Worm (Caenorhabditis elegans): ENCODE data around the gene Y39A3B.1.

Y39A3B.1 gene

DNA sequence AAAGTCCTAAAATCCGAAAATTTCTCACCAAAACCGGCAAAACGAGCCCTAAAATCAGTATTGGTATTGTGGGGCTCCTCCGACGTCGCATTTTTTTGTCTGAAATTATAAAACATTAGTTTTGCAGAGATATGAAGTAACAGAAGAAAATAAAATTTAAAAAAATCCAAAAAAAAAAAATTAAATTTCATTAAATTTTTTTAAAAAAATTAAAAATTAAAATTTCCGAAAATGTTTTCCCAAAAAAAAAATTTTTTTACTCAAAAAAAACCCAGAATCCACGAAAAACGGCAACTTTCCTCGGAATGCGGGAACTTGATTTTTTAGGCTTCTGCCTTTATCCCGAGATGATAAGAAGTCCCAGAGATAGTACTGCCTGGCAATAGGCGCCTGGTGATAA lies 42.1 kb downstream of the Y39A3B.1 start, which contains the start of gene dpy-1:
Gene dpy-1, minus strand, starts transcription at position 101 of the 400 bp plus-strand sequence.
- TF ChIP-seq sea-2 (GFP tag; optimal IDR thresholded peaks at IDR 0.05) (no peak), ZK546.5 (tag; optimal IDR thresholded peaks at IDR 0.05) (no peak), nhr-28 (tag; optimal IDR thresholded peaks at IDR 0.05) (no peak), daf-12 (tag; optimal IDR thresholded peaks at IDR 0.05) (no peak), ceh-82 (tag; optimal IDR thresholded peaks at IDR 0.05) (no peak), pha-4 (tag; optimal IDR thresholded peaks at IDR 0.05) (no peak), nfya-1 (tag; optimal IDR thresholded peaks at IDR 0.05; ENCODE audit: insufficient read depth) (no peak), nhr-25 (tag; optimal IDR thresholded peaks at IDR 0.05) (no peak), nhr-23 (tag; optimal IDR thresholded peaks at IDR 0.05) (no peak), fos-1 (tag; optimal IDR thresholded peaks at IDR 0.05) (no peak), egl-27 (tag; optimal IDR thresholded peaks at IDR 0.05) (no peak), zag-1 (tag; optimal IDR thresholded peaks at IDR 0.05) (no peak), ztf-11 (tag; optimal IDR thresholded peaks at IDR 0.05) (no peak), lsy-12 (tag; optimal IDR thresholded peaks at IDR 0.05) (no peak), unc-39 (tag; optimal IDR thresholded peaks at IDR 0.05) (no peak), hmg-11 (tag; optimal IDR thresholded peaks at IDR 0.05) (no peak)

DNA sequence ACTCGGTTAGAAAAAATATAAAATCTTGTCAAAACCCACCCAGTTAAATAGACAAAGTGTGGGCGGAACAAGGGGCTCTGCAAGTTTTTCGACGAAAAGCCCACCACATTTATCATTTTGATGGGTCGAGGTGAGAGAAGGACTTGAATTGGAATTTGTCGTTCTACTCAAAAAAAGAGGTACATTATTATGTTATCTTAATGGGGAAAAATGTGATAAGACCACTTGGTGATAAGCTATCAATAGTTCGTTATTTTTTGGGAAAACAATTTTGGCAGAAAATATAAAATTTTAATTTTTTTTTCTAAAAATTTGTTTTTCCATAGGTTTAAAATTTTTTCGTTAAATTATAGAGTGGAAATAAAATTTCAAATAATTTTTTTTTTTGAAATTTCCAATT lies 44.0 kb downstream of the Y39A3B.1 start:
- TF ChIP-seq unc-39 (tag; optimal IDR thresholded peaks at IDR 0.05), result no peak
- TF ChIP-seq elt-2 (tag; optimal IDR thresholded peaks at IDR 0.05), result peak; percentile 52

DNA sequence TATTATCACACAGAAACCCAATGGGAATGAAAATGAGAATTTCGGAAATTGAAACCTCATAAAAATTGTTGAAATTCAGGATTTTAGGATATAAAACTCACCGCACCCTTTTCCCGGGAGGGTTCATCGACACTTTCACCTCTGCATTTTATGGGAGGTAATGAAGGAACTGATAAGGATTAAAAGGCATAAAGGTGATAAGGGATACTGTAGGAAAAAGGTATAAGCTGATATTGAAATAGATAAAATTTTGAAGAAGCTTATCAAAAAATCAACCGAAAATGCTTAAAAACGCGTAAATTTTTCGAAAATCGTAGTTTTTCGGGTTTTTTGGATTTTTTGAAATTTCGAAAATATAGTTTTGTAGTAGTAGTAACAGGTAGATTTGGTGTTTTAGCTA lies 44.7 kb downstream of the Y39A3B.1 start:
- TF ChIP-seq lin-39 (tag; optimal IDR thresholded peaks at IDR 0.05) (no peak), eor-1 (tag; optimal IDR thresholded peaks at IDR 0.05) (no peak), pqm-1 (tag; optimal IDR thresholded peaks at IDR 0.05) (peak; percentile 25), elt-2 (tag; optimal IDR thresholded peaks at IDR 0.05) (peak; percentile 76)

DNA sequence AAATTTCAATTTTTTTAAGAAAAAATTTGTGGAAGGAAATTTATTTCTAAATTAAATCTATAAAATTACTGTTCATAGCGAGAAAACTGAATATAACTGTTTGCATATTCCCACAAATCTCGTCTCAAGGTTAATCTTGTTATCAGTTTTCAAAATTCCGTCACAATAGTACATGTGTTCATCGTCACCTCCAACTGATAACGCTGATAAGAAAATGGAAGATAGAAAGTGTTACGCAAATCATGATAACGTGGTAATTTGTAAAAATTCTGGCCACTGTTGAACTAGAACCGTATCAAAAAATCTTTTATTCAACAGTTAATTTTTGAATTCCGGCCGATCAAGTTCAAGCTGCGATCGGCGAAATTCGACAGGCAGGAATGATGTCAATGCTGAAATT lies 47.6 kb downstream of the Y39A3B.1 start:
- TF ChIP-seq pqm-1 (tag; optimal IDR thresholded peaks at IDR 0.05) (peak; percentile 80), ceh-28 (tag; optimal IDR thresholded peaks at IDR 0.05) (no peak), eor-1 (tag; optimal IDR thresholded peaks at IDR 0.05) (no peak), ceh-82 (tag; optimal IDR thresholded peaks at IDR 0.05) (no peak), unc-39 (tag; optimal IDR thresholded peaks at IDR 0.05) (no peak), elt-3 (tag; optimal IDR thresholded peaks at IDR 0.05) (peak in 1 of 3 experiments; percentile 45), skn-1 (tag; optimal IDR thresholded peaks at IDR 0.05) (no peak), elt-2 (tag; optimal IDR thresholded peaks at IDR 0.05) (peak; percentile 84), nhr-28 (tag; optimal IDR thresholded peaks at IDR 0.05) (no peak)

DNA sequence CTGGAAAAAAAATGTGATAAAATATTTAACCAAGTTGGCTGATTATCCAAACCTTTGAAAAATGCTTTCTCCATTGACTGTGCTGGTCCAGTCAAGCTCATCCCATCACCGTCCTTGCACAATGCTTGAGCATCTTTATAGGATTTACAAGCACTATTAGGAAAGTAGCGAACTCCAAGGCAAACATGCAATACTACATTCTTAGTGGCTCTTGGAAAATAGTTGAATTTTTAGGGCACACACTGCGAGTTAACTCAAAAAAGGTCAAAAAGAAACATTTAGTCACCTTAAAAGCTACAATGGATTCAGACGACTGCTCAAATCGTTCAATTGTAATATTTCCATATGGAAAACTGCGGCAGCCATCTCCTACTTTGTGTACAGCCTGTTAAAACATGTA lies 48.3 kb downstream of the Y39A3B.1 start, which contains the start of gene M01E10.3:
Gene M01E10.3, minus strand, starts transcription at position 101 of the 400 bp plus-strand sequence.
- TF ChIP-seq ztf-11 (tag; optimal IDR thresholded peaks at IDR 0.05), result no peak
- no peak for TF ChIP-seq nhr-23 (tag; optimal IDR thresholded peaks at IDR 0.05)
- no peak for TF ChIP-seq nhr-76 (tag; optimal IDR thresholded peaks at IDR 0.05)
- TF ChIP-seq pqm-1 (tag; optimal IDR thresholded peaks at IDR 0.05), result no peak
- TF ChIP-seq hmg-11 (tag; optimal IDR thresholded peaks at IDR 0.05), result no peak
- no peak for TF ChIP-seq lsy-12 (tag; optimal IDR thresholded peaks at IDR 0.05)
- no peak for TF ChIP-seq fkh-10 (GFP tag; optimal IDR thresholded peaks at IDR 0.05)
- TF ChIP-seq mdl-1 (tag; optimal IDR thresholded peaks at IDR 0.05), result no peak
- no peak for TF ChIP-seq mml-1 (tag; optimal IDR thresholded peaks at IDR 0.05)

DNA sequence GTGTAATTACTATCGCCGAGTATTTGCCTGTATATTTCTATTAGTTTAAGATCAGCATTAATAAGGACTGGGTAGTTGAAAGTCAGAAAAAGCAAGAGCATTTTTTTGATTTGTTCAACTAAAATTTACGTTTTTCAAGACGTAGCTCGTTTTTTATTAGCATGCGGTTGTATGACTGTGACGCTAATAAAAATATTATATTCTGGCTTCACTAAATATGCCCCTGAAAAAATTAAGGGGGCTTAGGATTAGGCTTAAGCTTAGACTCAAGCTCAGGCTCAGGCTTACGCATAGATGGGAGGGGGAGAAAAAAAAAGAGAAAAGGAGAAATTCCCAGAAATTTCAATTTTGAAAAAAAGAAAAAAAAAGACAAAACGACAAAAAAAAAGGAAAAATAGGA lies 51.7 kb downstream of the Y39A3B.1 start, which contains the start of gene Y39A3A.2:
Gene Y39A3A.2, minus strand, starts transcription at position 101 of the 400 bp plus-strand sequence.
- TF ChIP-seq nhr-76 (tag; optimal IDR thresholded peaks at IDR 0.05) (no peak), tbx-2 (tag; optimal IDR thresholded peaks at IDR 0.05) (no peak), elt-3 (tag; optimal IDR thresholded peaks at IDR 0.05) (no peak)
